ENCODE assay signal across 1 fruit fly cellular context in genomic region chr3L:23150297-23150919, dm6.
A peak's percentile ranks its signal among the peaks of the same experiment; 100 is the strongest.
TF ChIP-seq lines count a peak whose summit lies in the region.

Vps11 (minus strand) TSS chr3L:23150499.

TF ChIP-seq in whole organism, embryonic, 481 proteins besides CTCF, POLR2A, EP300 and RAD21 (continued from another document):
- TF ChIP-seq CG8359 (GFP tag; optimal IDR thresholded peaks at IDR 0.05; lab: Kevin White, UChicago; ENCODE audit: borderline replicate concordance) (no peak), CG8290 (GFP tag; optimal IDR thresholded peaks at IDR 0.05; lab: Kevin White, UChicago) (peak; percentile 56), CG8290 (tag; optimal IDR thresholded peaks at IDR 0.05; lab: Kevin White, UChicago) (no peak), lab (GFP tag; optimal IDR thresholded peaks at IDR 0.05; lab: Kevin White, UChicago) (no peak), usp (GFP tag; optimal IDR thresholded peaks at IDR 0.05; lab: Kevin White, UChicago) (no peak), CG4854 (GFP tag; optimal IDR thresholded peaks at IDR 0.05; lab: Kevin White, UChicago) (no peak), Atf6 (GFP tag; IDR thresholded peaks at IDR 0.05; lab: Robert Waterston, UW) (no peak), stc (GFP tag; IDR thresholded peaks at IDR 0.05; lab: Robert Waterston, UW) (no peak), Mad (GFP tag; optimal IDR thresholded peaks at IDR 0.05; lab: Kevin White, UChicago) (no peak), sisA (GFP tag; IDR thresholded peaks at IDR 0.05; lab: Robert Waterston, UW) (no peak), CG3065 (GFP tag; optimal IDR thresholded peaks at IDR 0.05; lab: Kevin White, UChicago) (no peak), CG16815 (GFP tag; optimal IDR thresholded peaks at IDR 0.05; lab: Kevin White, UChicago) (no peak), CG6813 (GFP tag; optimal IDR thresholded peaks at IDR 0.05; lab: Kevin White, UChicago) (no peak), crp (GFP tag; optimal IDR thresholded peaks at IDR 0.05; lab: Kevin White, UChicago) (peak in 1 of 2 experiments; percentile 23), stwl (tag; optimal IDR thresholded peaks at IDR 0.05; lab: Kevin White, UChicago) (no peak), fu2 (GFP tag; optimal IDR thresholded peaks at IDR 0.05; lab: Kevin White, UChicago) (no peak), so (GFP tag; IDR thresholded peaks at IDR 0.05; lab: Robert Waterston, UW) (no peak), CG1603 (tag; optimal IDR thresholded peaks at IDR 0.05; lab: Kevin White, UChicago) (peak; percentile 99), CG11723 (GFP tag; optimal IDR thresholded peaks at IDR 0.05; lab: Kevin White, UChicago) (peak; percentile 89), CG17359 (tag; optimal IDR thresholded peaks at IDR 0.05; lab: Kevin White, UChicago) (no peak), CG7372 (GFP tag; IDR thresholded peaks at IDR 0.05; lab: Robert Waterston, UW) (no peak), CG32767 (GFP tag; IDR thresholded peaks at IDR 0.05; lab: Robert Waterston, UW) (no peak), CG31441 (GFP tag; IDR thresholded peaks at IDR 0.05; lab: Robert Waterston, UW) (no peak), CG7357 (GFP tag; IDR thresholded peaks at IDR 0.05; lab: Robert Waterston, UW) (peak; percentile 94), Taf1 (GFP tag; IDR thresholded peaks at IDR 0.05; lab: Robert Waterston, UW) (no peak), dysf (GFP tag; IDR thresholded peaks at IDR 0.05; lab: Robert Waterston, UW) (no peak), Oli (tag; optimal IDR thresholded peaks at IDR 0.05; lab: Kevin White, UChicago) (no peak), twi (tag; optimal IDR thresholded peaks at IDR 0.05; lab: Kevin White, UChicago) (peak; percentile 41), CG8089 (GFP tag; optimal IDR thresholded peaks at IDR 0.05; lab: Kevin White, UChicago) (no peak), her (GFP tag; optimal IDR thresholded peaks at IDR 0.05; lab: Kevin White, UChicago) (no peak), CG43689 (GFP tag; IDR thresholded peaks at IDR 0.05; lab: Robert Waterston, UW) (no peak), HLH3B (GFP tag; IDR thresholded peaks at IDR 0.05; lab: Robert Waterston, UW) (no peak), MESR4 (GFP tag; optimal IDR thresholded peaks at IDR 0.05; lab: Kevin White, UChicago) (peak; percentile 49), Dip3 (GFP tag; optimal IDR thresholded peaks at IDR 0.05; lab: Kevin White, UChicago) (no peak), CG12299 (tag; optimal IDR thresholded peaks at IDR 0.05; lab: Kevin White, UChicago) (no peak), PHDP (tag; optimal IDR thresholded peaks at IDR 0.05; lab: Kevin White, UChicago) (no peak), CG33213 (GFP tag; optimal IDR thresholded peaks at IDR 0.05; lab: Kevin White, UChicago) (no peak), CG14014 (GFP tag; IDR thresholded peaks at IDR 0.05; lab: Robert Waterston, UW) (no peak), mld (GFP tag; IDR thresholded peaks at IDR 0.05; lab: Robert Waterston, UW; ENCODE audit: partially characterized antibody) (no peak), CG4617 (GFP tag; optimal IDR thresholded peaks at IDR 0.05; lab: Kevin White, UChicago; ENCODE audit: borderline replicate concordance) (peak; percentile 75), CG2129 (GFP tag; IDR thresholded peaks at IDR 0.05; lab: Robert Waterston, UW; ENCODE audit: partially characterized antibody) (no peak), Fer3 (tag; optimal IDR thresholded peaks at IDR 0.05; lab: Kevin White, UChicago) (no peak), Aef1 (GFP tag; IDR thresholded peaks at IDR 0.05; lab: Robert Waterston, UW) (no peak), CG10462 (GFP tag; optimal IDR thresholded peaks at IDR 0.05; lab: Kevin White, UChicago) (no peak), Elba2 (GFP tag; optimal IDR thresholded peaks at IDR 0.05; lab: Kevin White, UChicago) (peak; percentile 35), CG9797 (GFP tag; optimal IDR thresholded peaks at IDR 0.05; lab: Kevin White, UChicago) (no peak), CG12659 (GFP tag; optimal IDR thresholded peaks at IDR 0.05; lab: Kevin White, UChicago) (no peak), vnd (GFP tag; IDR thresholded peaks at IDR 0.05; lab: Robert Waterston, UW; ENCODE audit: partially characterized antibody) (no peak), CG17361 (GFP tag; IDR thresholded peaks at IDR 0.05; lab: Robert Waterston, UW) (peak; percentile 44; the same call in 2 of the 3 replicates), gsb-n (tag; optimal IDR thresholded peaks at IDR 0.05; lab: Kevin White, UChicago) (no peak), tll (GFP tag; optimal IDR thresholded peaks at IDR 0.05; lab: Kevin White, UChicago) (no peak), Sry-δ (GFP tag; optimal IDR thresholded peaks at IDR 0.05; lab: Kevin White, UChicago) (no peak), Med (GFP tag; lab: Kevin White, UChicago) (no peak), GATAe (GFP tag; conservative IDR thresholded peaks at IDR 0.05; lab: Robert Waterston, UW) (no peak), Hr78 (GFP tag; optimal IDR thresholded peaks at IDR 0.05; lab: Kevin White, UChicago) (no peak), CG10654 (GFP tag; optimal IDR thresholded peaks at IDR 0.05; lab: Kevin White, UChicago) (no peak), CG2116 (GFP tag; optimal IDR thresholded peaks at IDR 0.05; lab: Kevin White, UChicago) (peak; percentile 0), B-H2 (GFP tag; optimal IDR thresholded peaks at IDR 0.05; lab: Kevin White, UChicago) (no peak), CG9609 (GFP tag; optimal IDR thresholded peaks at IDR 0.05; lab: Kevin White, UChicago) (no peak), Doc2 (GFP tag; IDR thresholded peaks at IDR 0.05; lab: Robert Waterston, UW) (no peak), vvl (GFP tag; IDR thresholded peaks at IDR 0.05; lab: Robert Waterston, UW) (no peak), Hey (tag; optimal IDR thresholded peaks at IDR 0.05; lab: Kevin White, UChicago) (no peak), Drgx (GFP tag; IDR thresholded peaks at IDR 0.05; lab: Robert Waterston, UW) (no peak), trem (tag; optimal IDR thresholded peaks at IDR 0.05; lab: Kevin White, UChicago) (peak; percentile 13), tup (GFP tag; optimal IDR thresholded peaks at IDR 0.05; lab: Kevin White, UChicago) (no peak), seq (GFP tag; IDR thresholded peaks at IDR 0.05; lab: Robert Waterston, UW) (no peak), Atf-2 (GFP tag; optimal IDR thresholded peaks at IDR 0.05; lab: Kevin White, UChicago) (no peak), Atf3 (GFP tag; optimal IDR thresholded peaks at IDR 0.05; lab: Kevin White, UChicago) (no peak), esg (GFP tag; conservative IDR thresholded peaks at IDR 0.05; lab: Robert Waterston, UW) (no peak), slbo (GFP tag; IDR thresholded peaks at IDR 0.05; lab: Robert Waterston, UW) (no peak), CG10147 (GFP tag; optimal IDR thresholded peaks at IDR 0.05; lab: Kevin White, UChicago) (no peak), Dll (GFP tag; IDR thresholded peaks at IDR 0.05; lab: Robert Waterston, UW; ENCODE audit: partially characterized antibody) (no peak), Dek (tag; optimal IDR thresholded peaks at IDR 0.05; lab: Kevin White, UChicago) (no peak), gem (tag; optimal IDR thresholded peaks at IDR 0.05; lab: Kevin White, UChicago) (peak; percentile 23), Lhr (GFP tag; optimal IDR thresholded peaks at IDR 0.05; lab: Kevin White, UChicago) (peak; percentile 27), luna (GFP tag; optimal IDR thresholded peaks at IDR 0.05; lab: Kevin White, UChicago) (no peak), tin (GFP tag; optimal IDR thresholded peaks at IDR 0.05; lab: Kevin White, UChicago) (no peak), Six4 (GFP tag; optimal IDR thresholded peaks at IDR 0.05; lab: Kevin White, UChicago) (no peak), Mrtf (GFP tag; IDR thresholded peaks at IDR 0.05; lab: Robert Waterston, UW) (no peak), ro (GFP tag; IDR thresholded peaks at IDR 0.05; lab: Robert Waterston, UW) (no peak), wor (GFP tag; IDR thresholded peaks at IDR 0.05; lab: Robert Waterston, UW) (no peak), dan (GFP tag; IDR thresholded peaks at IDR 0.05; lab: Robert Waterston, UW) (no peak), ci (GFP tag; IDR thresholded peaks at IDR 0.05; lab: Robert Waterston, UW) (no peak), Hmx (GFP tag; optimal IDR thresholded peaks at IDR 0.05; lab: Kevin White, UChicago) (no peak), MTF-1 (GFP tag; optimal IDR thresholded peaks at IDR 0.05; lab: Kevin White, UChicago; ENCODE audit: borderline replicate concordance) (no peak), Lpt (GFP tag; optimal IDR thresholded peaks at IDR 0.05; lab: Kevin White, UChicago) (no peak), sr (GFP tag; IDR thresholded peaks at IDR 0.05; lab: Robert Waterston, UW) (no peak), CG1792 (GFP tag; optimal IDR thresholded peaks at IDR 0.05; lab: Kevin White, UChicago) (no peak), nmo (GFP tag; optimal IDR thresholded peaks at IDR 0.05; lab: Kevin White, UChicago) (peak; percentile 46), tx (GFP tag; optimal IDR thresholded peaks at IDR 0.05; lab: Kevin White, UChicago) (no peak), Rfx (GFP tag; IDR thresholded peaks at IDR 0.05; lab: Robert Waterston, UW) (no peak), Side (GFP tag; optimal IDR thresholded peaks at IDR 0.05; lab: Kevin White, UChicago) (no peak), CG1529 (GFP tag; optimal IDR thresholded peaks at IDR 0.05; lab: Kevin White, UChicago) (no peak), fd102C (GFP tag; optimal IDR thresholded peaks at IDR 0.05; lab: Kevin White, UChicago) (no peak), jumu (GFP tag; optimal IDR thresholded peaks at IDR 0.05; lab: Kevin White, UChicago) (no peak), CG4820 (GFP tag; optimal IDR thresholded peaks at IDR 0.05; lab: Kevin White, UChicago) (no peak), CG7928 (GFP tag; optimal IDR thresholded peaks at IDR 0.05; lab: Kevin White, UChicago) (no peak), tio (GFP tag; optimal IDR thresholded peaks at IDR 0.05; lab: Kevin White, UChicago) (no peak), Hr3 (GFP tag; optimal IDR thresholded peaks at IDR 0.05; lab: Kevin White, UChicago) (peak; percentile 2)
